Worm (Caenorhabditis elegans) whole organism, midembryonic: ENCODE results near the gene vms-1.

ENCODE experiments used
- flt-1 ChIP-seq: fragments of 200-800 bp; sonication (Bioruptor generic); IDR thresholded peaks from 2 replicates; pipeline ENCODE4 v1.3.6; 2022; ENCODE audit warnings: missing genetic modification characterization, missing compliant biosample characterization
- med-1 ChIP-seq: sonication (generic microtip); optimal IDR thresholded peaks from 2 replicates; lab custom pipeline; 2017; ENCODE audit warnings: missing genetic modification characterization, mild to moderate bottlenecking, missing compliant biosample characterization, antibody characterized with exemption, missing genetic modification reagents; ENCODE audit not compliant: insufficient read depth
- ref-1 ChIP-seq: fragments of 200-800 bp; sonication (Bioruptor generic); conservative IDR thresholded peaks from 2 replicates; pipeline ENCODE4 v1.3.6; 2022; ENCODE audit warnings: missing genetic modification reagents, missing genetic modification characterization, missing compliant biosample characterization

- TF ChIP-seq med-1 (GFP tag; lab: Kevin White, UChicago) (peak; percentile 44), ref-1 (GFP tag; lab: Robert Waterston, UW) (peak; percentile 83), flt-1 (GFP tag; lab: Robert Waterston, UW) (peak; percentile 94)
Observed at ce11 chrIII:8109459-8110057, 21.2 kb downstream of the vms-1 start.
